Fruit fly (Drosophila melanogaster): ENCODE results near the gene tna.
A peak's percentile ranks its signal among the peaks of the same experiment; 100 is the strongest.

The tna gene

dm6 chr3L:10822364-10823231 is 12.7 kb upstream of the tna start (continued):
- TF ChIP-seq corto (GFP tag; optimal IDR thresholded peaks at IDR 0.05) (no peak), D19B (GFP tag; optimal IDR thresholded peaks at IDR 0.05) (peak; percentile 57), CG3281 (GFP tag; optimal IDR thresholded peaks at IDR 0.05) (peak; percentile 79), Asciz (GFP tag; optimal IDR thresholded peaks at IDR 0.05) (peak; percentile 42), CG6175 (GFP tag; IDR thresholded peaks at IDR 0.05) (no peak), ab (GFP tag; optimal IDR thresholded peaks at IDR 0.05) (no peak), lola (GFP tag; optimal IDR thresholded peaks at IDR 0.05) (peak in 1 of 3 experiments; percentile 26), Doc2 (GFP tag; IDR thresholded peaks at IDR 0.05) (no peak), Jarid2 (GFP tag; optimal IDR thresholded peaks at IDR 0.05) (peak; percentile 43), bowl (GFP tag; IDR thresholded peaks at IDR 0.05) (no peak), CG18262 (tag; optimal IDR thresholded peaks at IDR 0.05) (peak; percentile 69), HHEX (GFP tag; optimal IDR thresholded peaks at IDR 0.05) (peak; percentile 74), CG4424 (GFP tag; optimal IDR thresholded peaks at IDR 0.05) (peak; percentile 71), Ada2b (GFP tag; IDR thresholded peaks at IDR 0.05) (peak; percentile 72), CG7963 (GFP tag; IDR thresholded peaks at IDR 0.05; ENCODE audit: partially characterized antibody) (no peak), Nf-YC (tag; optimal IDR thresholded peaks at IDR 0.05) (peak; percentile 55), CG17385 (GFP tag; optimal IDR thresholded peaks at IDR 0.05) (peak; percentile 66), Sin3A (optimal IDR thresholded peaks at IDR 0.05) (no peak), CG34376 (GFP tag; optimal IDR thresholded peaks at IDR 0.05) (peak; percentile 70), Elba2 (GFP tag; optimal IDR thresholded peaks at IDR 0.05) (no peak), lab (GFP tag; optimal IDR thresholded peaks at IDR 0.05) (peak; percentile 93), kay (GFP tag; optimal IDR thresholded peaks at IDR 0.05) (peak; percentile 61), Ravus (GFP tag; IDR thresholded peaks at IDR 0.05) (peak; percentile 11; the same call in 1 of the 2 replicates), p53 (GFP tag; optimal IDR thresholded peaks at IDR 0.05) (no peak), CG4854 (GFP tag; optimal IDR thresholded peaks at IDR 0.05) (peak; percentile 61), CG10321 (GFP tag; IDR thresholded peaks at IDR 0.05) (0 out of 2 replicates have a peak, but pooled peaks have one; percentile 23), Dll (GFP tag; IDR thresholded peaks at IDR 0.05; ENCODE audit: partially characterized antibody) (no peak), ssp (GFP tag; IDR thresholded peaks at IDR 0.05) (peak; percentile 64), CG6654 (GFP tag; optimal IDR thresholded peaks at IDR 0.05) (no peak), CG7357 (GFP tag; IDR thresholded peaks at IDR 0.05) (peak; percentile 70; the same call in 2 of the 3 replicates), hkb (optimal IDR thresholded peaks at IDR 0.05) (no peak), hkb (GFP tag; IDR thresholded peaks at IDR 0.05) (peak; percentile 88), en (GFP tag; optimal IDR thresholded peaks at IDR 0.05) (peak; percentile 2), disco-r (GFP tag; optimal IDR thresholded peaks at IDR 0.05) (peak; percentile 0), Med (GFP tag) (peak; percentile 90), mam (GFP tag; optimal IDR thresholded peaks at IDR 0.05) (peak; percentile 42), ewg (GFP tag; optimal IDR thresholded peaks at IDR 0.05) (peak; percentile 45), ranshi (GFP tag; IDR thresholded peaks at IDR 0.05) (peak; percentile 80), insv (GFP tag; optimal IDR thresholded peaks at IDR 0.05) (no peak), CG6272 (GFP tag; IDR thresholded peaks at IDR 0.05) (peak; percentile 51), Spps (tag; optimal IDR thresholded peaks at IDR 0.05) (peak; percentile 12), fd3F (GFP tag; optimal IDR thresholded peaks at IDR 0.05) (peak; percentile 63), bsh (GFP tag; optimal IDR thresholded peaks at IDR 0.05) (peak in 1 of 2 experiments; percentile 81), CG33557 (GFP tag; optimal IDR thresholded peaks at IDR 0.05) (no peak), CG9215 (GFP tag; IDR thresholded peaks at IDR 0.05) (peak; percentile 51; the same call in 1 of the 2 replicates), gsb (GFP tag; IDR thresholded peaks at IDR 0.05) (peak; percentile 35; the same call in 1 of the 2 replicates), CG1792 (GFP tag; optimal IDR thresholded peaks at IDR 0.05) (peak; percentile 26), Dek (tag; optimal IDR thresholded peaks at IDR 0.05) (peak; percentile 62), Mes4 (GFP tag; optimal IDR thresholded peaks at IDR 0.05) (no peak)

Measured in whole organism, embryonic.